Worm (Caenorhabditis elegans): ENCODE data around the gene C06E2.1.

C06E2.1 gene

DNA sequence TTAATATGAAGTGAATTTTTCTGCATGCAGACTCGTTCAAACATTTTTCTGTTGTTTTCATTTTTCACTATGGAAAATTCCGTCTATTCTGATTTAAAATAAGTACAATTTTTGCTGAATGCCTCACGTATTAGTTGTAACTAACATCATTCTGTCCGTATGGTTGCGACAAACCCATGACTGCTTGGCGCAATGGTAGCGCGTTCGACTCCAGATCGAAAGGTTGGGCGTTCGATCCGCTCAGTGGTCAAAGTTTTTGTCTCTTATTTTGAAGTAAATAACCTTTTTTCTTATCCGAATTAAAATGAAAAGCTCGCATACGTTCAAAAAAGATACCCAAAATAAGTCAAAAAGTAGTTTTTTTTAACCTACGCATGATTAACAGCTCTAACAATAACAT is 2.5 kb upstream of the C06E2.1 start:
- no peak for TF ChIP-seq W03F9.2 (tag; optimal IDR thresholded peaks at IDR 0.05)
- no peak for TF ChIP-seq dao-5 (tag; optimal IDR thresholded peaks at IDR 0.05)
- TF ChIP-seq him-1 (tag; optimal IDR thresholded peaks at IDR 0.05), result no peak

ce11 chrX:8875867-8876266 is 1.2 kb upstream of the C06E2.1 start:
- TF ChIP-seq him-1 (tag; optimal IDR thresholded peaks at IDR 0.05) (no peak), W03F9.2 (tag; optimal IDR thresholded peaks at IDR 0.05) (no peak), dao-5 (tag; optimal IDR thresholded peaks at IDR 0.05) (no peak)

DNA sequence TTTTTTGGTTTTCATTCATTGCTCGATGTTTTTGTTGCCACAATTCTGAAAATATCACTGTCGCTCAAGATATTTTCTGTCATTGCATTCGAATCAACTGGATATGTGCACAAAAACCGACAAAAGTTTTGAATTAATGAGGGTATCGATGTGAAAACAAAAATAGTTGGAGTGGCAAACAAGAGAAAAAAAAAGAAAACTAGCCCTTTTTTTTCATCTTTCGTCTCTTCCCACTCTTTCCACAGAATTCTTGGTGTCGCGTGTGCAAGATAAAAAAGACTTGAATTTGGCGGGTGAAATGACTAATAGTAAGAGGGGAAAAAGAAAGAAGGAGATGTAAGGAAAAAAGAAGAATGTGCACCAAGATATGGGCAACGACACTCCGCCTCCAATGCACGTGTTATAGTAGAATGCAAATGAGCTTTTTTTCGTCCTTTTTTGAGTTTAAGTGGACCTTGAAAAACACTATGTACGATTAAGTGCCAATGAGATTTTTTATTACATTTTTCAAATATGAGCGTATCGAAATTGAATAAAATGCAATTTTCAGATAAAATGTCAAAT is 5.5 kb downstream of the C06E2.1 start, which contains the start of the genes ubc-22 and ubc-21:
TSS of gene ubc-22 (minus strand) at position 51 of the 564 bp plus-strand sequence.
TSS of gene ubc-21 (plus strand) at position 514 of the 564 bp plus-strand sequence.
- TF ChIP-seq W03F9.2 (tag; optimal IDR thresholded peaks at IDR 0.05) (no peak), dao-5 (tag; optimal IDR thresholded peaks at IDR 0.05) (no peak), him-1 (tag; optimal IDR thresholded peaks at IDR 0.05) (no peak)

DNA sequence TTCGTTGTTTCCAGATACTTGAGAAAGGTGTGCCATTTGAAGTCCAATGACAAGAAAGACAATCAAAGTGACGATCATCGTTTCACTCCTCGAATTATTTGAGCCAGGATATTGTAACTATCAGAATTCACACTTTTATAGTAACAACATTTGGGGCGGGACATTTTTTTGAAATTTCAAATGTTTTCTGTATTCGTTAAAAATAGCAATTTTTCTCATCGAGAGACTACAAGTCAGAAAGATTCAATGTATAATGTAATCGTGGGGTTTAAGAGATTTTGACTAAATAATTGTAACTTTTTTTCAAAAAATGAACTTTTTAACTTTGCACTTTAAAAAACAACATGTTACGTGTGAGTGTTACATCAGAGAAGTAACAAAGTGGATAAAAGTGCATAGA is 8.1 kb downstream of the C06E2.1 start, which contains the start of gene ins-9:
TSS of gene ins-9 (minus strand) at position 101 of the 400 bp plus-strand sequence.
- TF ChIP-seq him-1 (tag; optimal IDR thresholded peaks at IDR 0.05) (no peak), dao-5 (tag; optimal IDR thresholded peaks at IDR 0.05) (no peak), W03F9.2 (tag; optimal IDR thresholded peaks at IDR 0.05) (no peak)

ce11 chrX:8860958-8861357 is 13.7 kb downstream of the C06E2.1 start, which contains the start of gene C06E2.9:
TSS of gene C06E2.9 (plus strand) at chrX:8861258.
- TF ChIP-seq W03F9.2 (tag; optimal IDR thresholded peaks at IDR 0.05) (no peak), him-1 (tag; optimal IDR thresholded peaks at IDR 0.05) (no peak), dao-5 (tag; optimal IDR thresholded peaks at IDR 0.05) (no peak)

ce11 chrX:8859538-8859937 is 15.1 kb downstream of the C06E2.1 start:
- TF ChIP-seq W03F9.2 (tag; optimal IDR thresholded peaks at IDR 0.05) (no peak), him-1 (tag; optimal IDR thresholded peaks at IDR 0.05) (no peak), dao-5 (tag; optimal IDR thresholded peaks at IDR 0.05) (no peak)

- TF ChIP-seq W03F9.2 (tag; optimal IDR thresholded peaks at IDR 0.05) (no peak), him-1 (tag; optimal IDR thresholded peaks at IDR 0.05) (no peak), dao-5 (tag; optimal IDR thresholded peaks at IDR 0.05) (no peak)
Measured at ce11 chrX:8857904-8858612, 16.6 kb downstream of the C06E2.1 start, which contains the start of gene C06E2.5. TSS of gene C06E2.5 (minus strand) at chrX:8857954.

ce11 chrX:8854409-8854808 is 20.2 kb downstream of the C06E2.1 start:
- TF ChIP-seq dao-5 (tag; optimal IDR thresholded peaks at IDR 0.05) (no peak), W03F9.2 (tag; optimal IDR thresholded peaks at IDR 0.05) (no peak), him-1 (tag; optimal IDR thresholded peaks at IDR 0.05) (no peak)

DNA sequence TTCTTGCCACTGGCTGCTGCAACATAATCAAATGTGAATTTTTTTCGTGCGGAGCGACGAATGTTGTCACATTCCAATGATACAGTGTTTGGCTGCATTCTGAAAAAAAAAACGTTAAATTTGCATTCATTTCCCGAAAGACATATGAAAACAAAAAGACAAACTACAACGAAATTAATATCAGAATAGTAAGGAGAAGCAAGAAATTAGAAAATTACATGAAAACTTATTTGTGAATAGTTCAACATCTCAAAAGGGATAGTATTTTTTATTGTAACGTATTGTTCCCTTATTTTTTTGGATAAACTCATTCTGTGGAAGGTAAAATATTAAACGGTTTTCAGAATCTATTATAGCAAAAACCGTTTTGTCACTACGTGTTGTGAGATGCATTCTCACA is 21.1 kb downstream of the C06E2.1 start, which contains the start of gene sprp-4:
TSS of gene sprp-4 (minus strand) at position 101 of the 400 bp plus-strand sequence.
- TF ChIP-seq dao-5 (tag; optimal IDR thresholded peaks at IDR 0.05) (no peak), W03F9.2 (tag; optimal IDR thresholded peaks at IDR 0.05) (no peak), him-1 (tag; optimal IDR thresholded peaks at IDR 0.05) (no peak)

- TF ChIP-seq dao-5 (tag; optimal IDR thresholded peaks at IDR 0.05) (no peak), him-1 (tag; optimal IDR thresholded peaks at IDR 0.05) (no peak), W03F9.2 (tag; optimal IDR thresholded peaks at IDR 0.05) (no peak)
Measured at ce11 chrX:8846447-8847237, 28.0 kb downstream of the C06E2.1 start, which contains the start of gene C28G1.10. TSS of gene C28G1.10 (plus strand) at chrX:8847122.

DNA sequence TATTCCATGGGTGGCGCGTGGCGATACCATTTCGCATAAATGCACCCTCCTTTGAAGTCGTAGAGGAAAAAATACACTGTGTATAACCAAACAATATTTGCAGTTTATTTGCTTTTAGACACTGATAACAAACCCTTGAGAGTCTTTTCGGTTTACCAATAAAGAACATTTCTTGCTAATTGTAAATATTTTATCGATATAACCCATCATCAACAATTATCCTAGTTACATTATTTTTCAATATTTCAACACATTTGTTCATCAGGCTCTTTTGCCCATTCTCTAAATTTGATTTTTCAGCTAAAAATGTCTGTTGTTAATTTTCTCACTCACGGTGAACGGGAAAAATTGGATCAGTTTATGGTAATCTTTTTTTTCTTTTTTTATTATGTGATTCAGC is 30.7 kb downstream of the C06E2.1 start, which contains the start of gene ubc-23:
TSS of gene ubc-23 (plus strand) at position 301 of the 400 bp plus-strand sequence.
- TF ChIP-seq W03F9.2 (tag; optimal IDR thresholded peaks at IDR 0.05), result no peak
- TF ChIP-seq him-1 (tag; optimal IDR thresholded peaks at IDR 0.05), result no peak
- no peak for TF ChIP-seq dao-5 (tag; optimal IDR thresholded peaks at IDR 0.05)

DNA sequence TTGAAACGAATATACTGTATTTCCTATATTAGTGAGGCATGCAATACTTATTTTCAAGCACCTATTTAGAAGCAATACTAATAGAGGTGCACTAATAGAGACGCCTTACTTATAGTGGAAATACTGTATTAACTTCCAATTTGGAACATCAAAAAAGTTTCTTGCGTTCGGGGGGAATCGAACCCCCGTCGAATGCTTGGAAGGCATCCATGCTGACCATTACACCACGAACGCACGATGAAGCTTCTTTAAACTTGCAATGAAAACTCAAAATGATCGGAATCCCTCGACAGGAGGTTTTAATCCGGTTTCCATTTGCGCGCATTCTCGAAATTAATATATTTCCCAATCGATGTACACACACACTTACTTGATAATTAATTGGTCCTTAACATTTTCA is 36.5 kb downstream of the C06E2.1 start:
- peak; percentile 49 for TF ChIP-seq dao-5 (tag; optimal IDR thresholded peaks at IDR 0.05)
- no peak for TF ChIP-seq W03F9.2 (tag; optimal IDR thresholded peaks at IDR 0.05)
- no peak for TF ChIP-seq him-1 (tag; optimal IDR thresholded peaks at IDR 0.05)

DNA sequence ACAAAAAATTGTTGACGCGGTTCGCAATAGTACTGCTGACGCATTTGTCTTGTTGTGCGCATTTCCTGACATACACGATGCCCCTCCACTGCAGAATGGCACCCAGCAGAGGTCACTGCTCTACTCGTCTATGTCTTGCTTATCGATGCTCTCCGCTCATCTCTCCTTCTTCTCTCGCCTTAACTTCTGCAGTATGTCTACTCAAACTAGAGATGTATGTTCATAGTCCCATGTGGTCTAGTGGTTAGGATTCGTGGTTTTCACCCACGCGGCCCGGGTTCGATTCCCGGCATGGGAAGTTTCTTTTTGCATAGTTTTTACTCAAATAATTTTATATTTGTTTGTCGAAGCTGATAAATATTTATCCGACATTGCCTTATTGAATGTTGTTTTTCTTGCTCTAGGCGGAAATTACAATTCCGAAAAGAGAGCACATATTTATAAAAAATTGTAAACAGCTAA is 38.7 kb downstream of the C06E2.1 start, which contains the start of gene C28G1.2:
TSS of gene C28G1.2 (plus strand) at position 130 of the 462 bp plus-strand sequence.
- TF ChIP-seq dao-5 (tag; optimal IDR thresholded peaks at IDR 0.05) (peak; percentile 92), W03F9.2 (tag; optimal IDR thresholded peaks at IDR 0.05) (peak; percentile 50), him-1 (tag; optimal IDR thresholded peaks at IDR 0.05) (peak; percentile 93)

Measured in whole organism, L4/young adult.